Fruit fly (Drosophila melanogaster): ENCODE results near the gene CG14022.

- TF ChIP-seq EcR (GFP tag; optimal IDR thresholded peaks at IDR 0.05) (no peak), CG8478 (optimal IDR thresholded peaks at IDR 0.05) (no peak)
These were observed 42.8 kb downstream of the CG14022 start for dm6 chr2L:5285860-5286259.

Data from whole organism.